Worm (Caenorhabditis elegans): ENCODE data around the gene F49E11.7.

F49E11.7 gene

DNA sequence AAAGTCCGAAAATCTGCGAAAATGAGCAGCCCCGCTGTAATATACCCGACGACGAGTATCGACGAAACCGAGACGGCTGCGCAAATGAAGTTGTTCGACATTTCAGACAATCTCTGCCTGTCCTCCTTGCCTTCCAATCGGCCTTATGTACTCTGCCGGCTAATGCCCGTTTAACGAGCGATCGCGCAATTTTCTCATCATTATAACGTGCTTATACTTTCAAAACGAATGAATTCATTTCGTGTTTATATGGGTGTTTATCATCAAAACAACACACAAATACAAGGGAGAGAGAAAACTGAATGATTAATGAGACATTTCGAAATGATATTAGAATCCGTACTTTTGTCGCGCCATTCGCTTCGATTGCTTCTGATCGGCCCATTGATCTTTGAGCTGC is 38.3 kb downstream of the F49E11.7 start, which contains the start of gene col-132:
col-132 (minus strand) TSS at position 101 of the 400 bp plus-strand sequence.
- no peak for TF ChIP-seq unc-62 (GFP tag; optimal IDR thresholded peaks at IDR 0.05)

ce11 chrIV:13093677-13094076 is 41.0 kb downstream of the F49E11.7 start, which contains the start of the genes prcc-1 and C39E9.12:
Gene prcc-1 (minus strand): TSS chrIV:13093795.
Gene C39E9.12 (plus strand): TSS chrIV:13094007.
- TF ChIP-seq unc-62 (GFP tag; optimal IDR thresholded peaks at IDR 0.05) = no peak

DNA sequence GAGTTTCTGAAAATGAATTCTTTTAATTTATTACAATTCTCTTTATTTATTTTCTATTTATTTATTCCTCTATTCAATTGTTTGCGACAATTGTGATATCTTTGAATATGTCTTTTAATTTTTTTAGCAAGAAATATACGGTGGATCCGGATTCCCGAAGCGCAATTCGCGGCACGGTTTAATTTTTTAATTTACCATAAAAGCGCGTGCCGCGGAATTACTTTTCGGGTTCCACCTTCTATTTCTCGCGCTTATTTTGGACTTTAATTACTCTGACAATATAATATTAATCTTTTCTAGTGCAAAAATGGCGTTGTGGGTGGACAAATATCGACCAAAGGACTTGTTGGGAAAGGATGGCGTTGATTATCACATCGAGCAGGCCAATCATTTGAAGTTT is 42.8 kb downstream of the F49E11.7 start, which contains the start of gene rfc-3:
rfc-3 (plus strand) TSS at position 301 of the 400 bp plus-strand sequence.
- TF ChIP-seq unc-62 (GFP tag; optimal IDR thresholded peaks at IDR 0.05) = no peak

DNA sequence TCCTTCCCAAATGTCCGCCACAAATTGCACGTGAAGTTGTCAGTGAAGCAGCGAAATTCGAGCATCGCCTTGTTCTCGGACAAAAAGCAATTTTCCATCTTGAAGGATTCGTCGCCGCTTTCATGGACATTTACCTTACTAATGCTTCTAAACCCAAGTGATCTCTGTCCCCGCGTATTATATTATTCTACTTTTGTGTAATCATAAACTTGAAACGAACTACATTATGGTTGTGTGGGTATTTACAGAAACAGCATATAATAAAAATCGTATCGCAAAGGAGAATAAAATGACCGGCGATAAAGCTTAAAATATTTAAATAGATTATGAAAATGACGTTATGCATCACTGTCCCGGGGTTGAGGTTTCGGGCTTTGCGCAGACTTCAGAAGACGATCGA is 44.1 kb downstream of the F49E11.7 start:
- no peak for TF ChIP-seq unc-62 (GFP tag; optimal IDR thresholded peaks at IDR 0.05)

DNA sequence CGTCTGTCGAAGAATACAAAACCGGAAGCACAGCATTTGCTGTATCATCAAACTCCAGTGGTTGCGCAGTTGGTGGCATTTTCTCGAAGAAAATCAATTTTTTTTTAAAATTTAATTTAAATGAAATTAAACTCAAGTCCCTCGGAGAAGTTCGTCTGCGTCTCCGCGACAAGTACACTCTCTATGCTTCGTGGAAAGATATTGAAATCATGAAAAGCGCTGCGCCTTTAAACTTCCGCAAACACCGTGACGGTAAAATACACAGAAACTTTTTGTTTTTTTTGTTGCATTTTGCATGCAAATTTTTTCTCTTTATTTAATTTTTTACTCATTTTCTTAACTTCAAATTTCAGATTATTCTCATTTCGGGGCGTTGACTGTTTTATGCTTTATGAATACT is 46.0 kb downstream of the F49E11.7 start, which contains the start of the genes dli-1, tin-9.2 and exos-4.1:
dli-1 (minus strand) TSS at position 141 of the 400 bp plus-strand sequence.
tin-9.2 (plus strand) TSS at position 344 of the 400 bp plus-strand sequence.
exos-4.1 (plus strand) TSS at position 348 of the 400 bp plus-strand sequence.
- TF ChIP-seq unc-62 (GFP tag; optimal IDR thresholded peaks at IDR 0.05) = no peak

- TF ChIP-seq unc-62 (GFP tag; optimal IDR thresholded peaks at IDR 0.05) = no peak
Measured at ce11 chrIV:13100415-13100814, 47.7 kb downstream of the F49E11.7 start, which contains the start of gene fask-1. Gene fask-1 (plus strand): TSS chrIV:13100715.

DNA sequence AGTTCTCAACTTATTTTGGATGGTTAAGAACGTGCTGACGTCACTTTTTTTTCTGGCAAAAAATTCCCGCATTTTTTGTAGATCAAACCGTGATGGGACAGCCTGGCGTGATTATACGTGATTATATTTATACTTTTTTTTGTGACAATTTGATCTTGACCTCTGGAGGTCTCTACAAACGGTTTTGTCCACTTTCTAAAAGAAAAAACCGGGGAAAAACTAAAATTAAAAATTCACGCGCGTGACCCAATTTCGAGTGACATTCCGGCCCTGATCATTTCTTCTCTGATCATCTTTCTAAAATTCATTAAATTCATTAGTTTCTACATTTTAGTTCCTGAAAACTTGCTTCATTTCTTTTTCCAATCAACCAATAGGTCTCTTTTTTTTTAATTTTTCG is 52.2 kb downstream of the F49E11.7 start, which contains the start of gene rde-11:
rde-11 (plus strand) TSS at position 301 of the 400 bp plus-strand sequence.
- no peak for TF ChIP-seq unc-62 (GFP tag; optimal IDR thresholded peaks at IDR 0.05)

Measured in whole organism, dauer.